Fruit fly (Drosophila melanogaster) whole organism, embryonic: ENCODE results near the gene S6KL.

ENCODE experiments used
- C15 ChIP-seq: fragments of 200-800 bp; sonication (Bioruptor generic); IDR thresholded peaks from 3 replicates; pipeline ENCODE4 v1.3.6; 2022; ENCODE audit warnings: missing biosample characterization, missing genetic modification characterization
- CG4707 ChIP-seq: fragments of 200-800 bp; sonication (Bioruptor generic); optimal IDR thresholded peaks from 2 replicates; lab custom pipeline; 2018; ENCODE audit warnings: missing biosample characterization, mild to moderate bottlenecking, missing genetic modification characterization, moderate library complexity
- Nf-YB ChIP-seq: fragments of 200-800 bp; sonication (Bioruptor generic); optimal IDR thresholded peaks from 3 replicates; lab custom pipeline; 2019; ENCODE audit warnings: missing biosample characterization, mild to moderate bottlenecking, missing genetic modification characterization, moderate library complexity
- ap ChIP-seq: fragments of 200-800 bp; sonication (Bioruptor generic); IDR thresholded peaks from 2 replicates; pipeline ENCODE4 v1.3.6; 2022; ENCODE audit warnings: missing biosample characterization, missing genetic modification characterization
- onecut ChIP-seq: fragments of 200-800 bp; sonication (Bioruptor generic); IDR thresholded peaks from 2 replicates; pipeline ENCODE4 v1.3.6; 2022; ENCODE audit warnings: missing biosample characterization, missing genetic modification characterization
- repo ChIP-seq: fragments of 200-800 bp; sonication (Bioruptor generic); optimal IDR thresholded peaks from 2 replicates; lab custom pipeline; 2016; ENCODE audit warnings: missing biosample characterization, missing genetic modification characterization

DNA sequence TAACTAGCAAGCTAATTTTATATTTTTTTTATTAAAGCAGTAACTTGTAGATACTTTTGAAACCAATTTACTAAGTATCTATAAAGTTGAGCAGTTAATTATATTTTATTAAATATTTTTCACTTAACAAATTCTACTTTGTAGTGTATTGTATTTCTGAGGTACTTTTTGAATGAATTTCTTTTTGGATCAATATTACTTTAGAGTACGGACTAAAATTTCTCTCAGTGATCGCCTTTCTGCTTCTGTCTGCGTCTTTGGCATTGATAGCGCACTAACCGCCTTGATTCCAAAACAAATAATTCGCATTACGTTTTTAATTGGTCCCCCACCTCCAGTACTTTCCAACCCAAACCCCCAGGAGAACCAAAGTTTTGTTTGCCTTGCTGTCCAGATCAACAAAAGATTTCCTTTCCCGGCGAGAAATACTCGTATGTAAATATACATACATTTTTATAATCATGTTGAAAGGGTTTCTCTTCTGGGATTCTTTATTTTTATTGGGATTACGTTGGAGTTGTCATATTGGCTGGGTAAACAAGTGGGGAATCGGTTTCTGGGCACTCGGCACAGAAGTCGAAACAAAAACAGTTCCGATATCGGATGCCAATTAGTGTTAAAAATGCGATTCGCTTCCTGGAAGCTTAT, 50.8 kb downstream of the S6KL start:
- TF ChIP-seq CG4707 (GFP tag; lab: Kevin White, UChicago) (peak; percentile 17), C15 (GFP tag; lab: Robert Waterston, UW) (no peak), onecut (no peak), ap (GFP tag; lab: Robert Waterston, UW) (no peak), repo (GFP tag; lab: Kevin White, UChicago) (no peak), Nf-YB (GFP tag; lab: Kevin White, UChicago) (no peak)
